Worm (Caenorhabditis elegans): Measurements from ENCODE around the gene fbxb-95.

Gene fbxb-95

ce11 chrII:1869120-1869519 lies 14.9 kb downstream of the fbxb-95 start, which contains the start of gene math-14:
Gene math-14, plus strand, starts transcription at chrII:1869420.
- TF ChIP-seq nhr-80 (tag; optimal IDR thresholded peaks at IDR 0.05) (peak; percentile 49), madf-6 (GFP tag; IDR thresholded peaks at IDR 0.05) (no peak)

ce11 chrII:1870875-1871592 lies 16.8 kb downstream of the fbxb-95 start, which contains the start of gene math-10:
Gene math-10, plus strand, starts transcription at chrII:1871542.
- TF ChIP-seq nhr-80 (tag; optimal IDR thresholded peaks at IDR 0.05), result peak; percentile 72
- TF ChIP-seq ceh-91 (GFP tag; IDR thresholded peaks at IDR 0.05), result no peak
- no peak for TF ChIP-seq F39B2.1 (GFP tag; IDR thresholded peaks at IDR 0.05)
- TF ChIP-seq dpl-1 (GFP tag; optimal IDR thresholded peaks at IDR 0.05), result no peak
- TF ChIP-seq ZK185.1 (tag; optimal IDR thresholded peaks at IDR 0.05; ENCODE audit: poor library complexity, severe bottlenecking), result no peak
- no peak for TF ChIP-seq F57C9.4 (tag; optimal IDR thresholded peaks at IDR 0.05)
- TF ChIP-seq efl-1 (GFP tag; optimal IDR thresholded peaks at IDR 0.05), result no peak
- TF ChIP-seq somi-1 (GFP tag; optimal IDR thresholded peaks at IDR 0.05), result no peak

- no peak for TF ChIP-seq ceh-27 (GFP tag; optimal IDR thresholded peaks at IDR 0.05)
- no peak for TF ChIP-seq ama-1 (optimal IDR thresholded peaks at IDR 0.05)
- no peak for TF ChIP-seq ama-1 (GFP tag; optimal IDR thresholded peaks at IDR 0.05)
- TF ChIP-seq chd-7 (tag; optimal IDR thresholded peaks at IDR 0.05), result no peak
- no peak for TF ChIP-seq Y53F4B.3 (GFP tag; IDR thresholded peaks at IDR 0.05)
- TF ChIP-seq F49E8.2 (tag; optimal IDR thresholded peaks at IDR 0.05; ENCODE audit: insufficient read depth), result no peak
- TF ChIP-seq lin-54 (GFP tag; optimal IDR thresholded peaks at IDR 0.05), result no peak
- no peak for TF ChIP-seq tlf-1 (GFP tag; optimal IDR thresholded peaks at IDR 0.05)
- TF ChIP-seq tbx-9 (tag; optimal IDR thresholded peaks at IDR 0.05; ENCODE audit: borderline replicate concordance), result no peak
- TF ChIP-seq madf-10 (tag; optimal IDR thresholded peaks at IDR 0.05), result no peak
- no peak for TF ChIP-seq F37B4.10 (GFP tag; IDR thresholded peaks at IDR 0.05)
- no peak for TF ChIP-seq mxl-1 (tag; optimal IDR thresholded peaks at IDR 0.05)
- TF ChIP-seq F22D6.2 (tag; optimal IDR thresholded peaks at IDR 0.05), result no peak
- no peak for TF ChIP-seq Y95B8A.8 (GFP tag; IDR thresholded peaks at IDR 0.05)
- TF ChIP-seq tbp1 (GFP tag; optimal IDR thresholded peaks at IDR 0.05), result no peak
- no peak for TF ChIP-seq sdz-38 (tag; optimal IDR thresholded peaks at IDR 0.05)
- no peak for TF ChIP-seq rpc-1 (optimal IDR thresholded peaks at IDR 0.05)
- no peak for TF ChIP-seq rpc-1 (tag; optimal IDR thresholded peaks at IDR 0.05)
- no peak for TF ChIP-seq ets-4 (GFP tag; optimal IDR thresholded peaks at IDR 0.05)
- TF ChIP-seq Y56A3A.18 (GFP tag; IDR thresholded peaks at IDR 0.05), result no peak
These were observed 21.5 kb downstream of the fbxb-95 start, which contains the start of gene math-13 for ce11 chrII:1875658-1876057. Gene math-13, plus strand, starts transcription at chrII:1875958.

- TF ChIP-seq akir-1 (GFP tag; optimal IDR thresholded peaks at IDR 0.05) (no peak), snpc-4 (GFP tag; optimal IDR thresholded peaks at IDR 0.05) (no peak), snpc-4 (tag; optimal IDR thresholded peaks at IDR 0.05) (no peak), nhr-179 (tag; optimal IDR thresholded peaks at IDR 0.05) (no peak), K11D2.4 (GFP tag; IDR thresholded peaks at IDR 0.05) (no peak), athp-1 (tag; optimal IDR thresholded peaks at IDR 0.05) (no peak), tbx-9 (tag; optimal IDR thresholded peaks at IDR 0.05; ENCODE audit: borderline replicate concordance) (no peak), snpc-1.1 (tag; optimal IDR thresholded peaks at IDR 0.05; ENCODE audit: insufficient read depth) (no peak), cebp-1 (GFP tag; IDR thresholded peaks at IDR 0.05) (no peak), cebp-1 (tag; optimal IDR thresholded peaks at IDR 0.05) (no peak), gei-17 (GFP tag; optimal IDR thresholded peaks at IDR 0.05) (no peak), die-1 (tag; optimal IDR thresholded peaks at IDR 0.05) (no peak)
These were observed 24.5 kb downstream of the fbxb-95 start, which contains the start of gene math-16 for ce11 chrII:1878663-1879062. Gene math-16, minus strand, starts transcription at chrII:1878763.
